Fruit fly (Drosophila melanogaster) whole organism, embryonic: ENCODE data around the gene aln.

Source experiments
- ATbp ChIP-seq: fragments of 200-800 bp; sonication (Bioruptor generic); optimal IDR thresholded peaks from 2 replicates; lab custom pipeline; 2017; ENCODE audit warnings: missing biosample characterization, mild to moderate bottlenecking, missing genetic modification characterization, missing genetic modification reagents
- Ada2b ChIP-seq: fragments of 200-800 bp; sonication (Bioruptor generic); IDR thresholded peaks from 2 replicates; pipeline ENCODE4 v1.3.6; 2022; ENCODE audit warnings: missing biosample characterization, missing genetic modification characterization
- Antp ChIP-seq: fragments of 200-800 bp; sonication (Bioruptor generic); optimal IDR thresholded peaks from 3 replicates; lab custom pipeline; 2016; ENCODE audit warnings: missing biosample characterization, missing genetic modification characterization
- CG10366 ChIP-seq: fragments of 200-800 bp; sonication (Bioruptor generic); IDR thresholded peaks from 2 replicates; pipeline ENCODE4 v1.3.6; 2022; ENCODE audit warnings: missing biosample characterization, missing genetic modification characterization
- CG11093 ChIP-seq: fragments of 200-800 bp; sonication (Bioruptor generic); IDR thresholded peaks from 3 replicates; pipeline ENCODE4 v1.3.6; 2022; ENCODE audit warnings: missing biosample characterization, missing genetic modification characterization
- CG11504 ChIP-seq: fragments of 200-800 bp; sonication (Bioruptor generic); optimal IDR thresholded peaks from 3 replicates; lab custom pipeline; 2019; ENCODE audit warnings: missing biosample characterization, mild to moderate bottlenecking, missing genetic modification characterization, moderate library complexity
- CG12236 ChIP-seq: fragments of 200-800 bp; sonication (Bioruptor generic); optimal IDR thresholded peaks from 2 replicates; lab custom pipeline; 2016; ENCODE audit warnings: missing biosample characterization, missing genetic modification characterization
- CG13296 ChIP-seq: fragments of 200-800 bp; sonication (Bioruptor generic); optimal IDR thresholded peaks from 3 replicates; lab custom pipeline; 2018; ENCODE audit warnings: missing biosample characterization, mild to moderate bottlenecking, missing genetic modification characterization
- CG14710 ChIP-seq: fragments of 200-800 bp; sonication (Bioruptor generic); optimal IDR thresholded peaks from 3 replicates; lab custom pipeline; 2019; ENCODE audit warnings: missing biosample characterization, mild to moderate bottlenecking, missing genetic modification characterization, moderate library complexity
- CG1792 ChIP-seq: fragments of 200-800 bp; sonication (Bioruptor generic); optimal IDR thresholded peaks from 2 replicates; lab custom pipeline; 2016; ENCODE audit warnings: missing biosample characterization, missing genetic modification characterization
- CG18476 ChIP-seq: fragments of 200-800 bp; sonication (Bioruptor generic); optimal IDR thresholded peaks from 2 replicates; lab custom pipeline; 2016; ENCODE audit warnings: missing biosample characterization, mild to moderate bottlenecking, missing genetic modification characterization
- CG30020 ChIP-seq: fragments of 200-800 bp; optimal IDR thresholded peaks from 2 replicates; lab custom pipeline; 2019; ENCODE audit warnings: missing biosample characterization, mild to moderate bottlenecking, missing genetic modification characterization, moderate library complexity
- CG31224 ChIP-seq: fragments of 200-800 bp; sonication (Bioruptor generic); IDR thresholded peaks from 2 replicates; pipeline ENCODE4 v1.3.6; 2022; ENCODE audit warnings: missing biosample characterization, missing genetic modification characterization
- CG32532 ChIP-seq: fragments of 200-800 bp; sonication (Bioruptor generic); IDR thresholded peaks from 2 replicates; pipeline ENCODE4 v1.3.6; 2022; ENCODE audit warnings: missing biosample characterization, missing genetic modification characterization
- CG34224 ChIP-seq: fragments of 200-800 bp; sonication (Bioruptor generic); IDR thresholded peaks from 3 replicates; pipeline ENCODE4 v1.3.6; 2022; ENCODE audit warnings: missing biosample characterization, missing genetic modification characterization; ENCODE audit not compliant: partially characterized antibody
- CG3847 ChIP-seq: fragments of 200-800 bp; sonication (Bioruptor generic); IDR thresholded peaks from 2 replicates; pipeline ENCODE4 v1.3.6; 2022; ENCODE audit warnings: missing biosample characterization, missing genetic modification characterization
- CG43689 ChIP-seq: fragments of 200-800 bp; sonication (Bioruptor generic); IDR thresholded peaks from 2 replicates; pipeline ENCODE4 v1.3.6; 2022; ENCODE audit warnings: missing biosample characterization, missing genetic modification characterization
- CG5953 ChIP-seq: fragments of 200-800 bp; sonication (Bioruptor generic); IDR thresholded peaks from 2 replicates; pipeline ENCODE4 v1.3.6; 2022; ENCODE audit warnings: missing biosample characterization, missing genetic modification characterization
- CG6689 ChIP-seq: fragments of 200-800 bp; sonication (Bioruptor generic); IDR thresholded peaks from 2 replicates; pipeline ENCODE4 v1.3.6; 2022; ENCODE audit warnings: missing biosample characterization, missing genetic modification characterization
- CG6854 ChIP-seq: fragments of 200-800 bp; sonication (Bioruptor generic); optimal IDR thresholded peaks from 3 replicates; lab custom pipeline; 2017; ENCODE audit warnings: missing biosample characterization, mild to moderate bottlenecking, missing genetic modification characterization
- CG7357 ChIP-seq: fragments of 200-800 bp; sonication (Bioruptor generic); IDR thresholded peaks from 3 replicates; pipeline ENCODE4 v1.3.6; 2022; ENCODE audit warnings: missing biosample characterization, missing genetic modification characterization
- CG9817 ChIP-seq: fragments of 200-800 bp; sonication (Bioruptor generic); optimal IDR thresholded peaks from 2 replicates; lab custom pipeline; 2018; ENCODE audit warnings: missing biosample characterization, mild to moderate bottlenecking, missing genetic modification characterization, moderate library complexity
- D ChIP-seq, 2 experiments: fragments of 200-800 bp in 1 of 2; fragments of >200 bp in 1 of 2; sonication (Bioruptor generic) in 1 of 2; optimal IDR thresholded peaks; 2 replicates in 1 of 2; 3 replicates in 1 of 2; lab custom pipeline; 2017; ENCODE audit warnings: mild to moderate bottlenecking in 1 of 2, missing biosample characterization in 1 of 2, missing genetic modification characterization in 1 of 2, missing genetic modification reagents in 1 of 2
- D19B ChIP-seq: fragments of 200-800 bp; sonication (Bioruptor generic); optimal IDR thresholded peaks from 2 replicates; lab custom pipeline; 2017; ENCODE audit warnings: missing biosample characterization, mild to moderate bottlenecking, missing genetic modification characterization
- Dek ChIP-seq: fragments of 200-800 bp; sonication (Bioruptor generic); optimal IDR thresholded peaks from 3 replicates; lab custom pipeline; 2019; ENCODE audit warnings: missing biosample characterization, mild to moderate bottlenecking, missing genetic modification characterization, moderate library complexity
- Doc3 ChIP-seq: fragments of 200-800 bp; sonication (Bioruptor generic); IDR thresholded peaks from 3 replicates; pipeline ENCODE4 v1.3.6; 2022; ENCODE audit warnings: missing biosample characterization, missing genetic modification characterization; ENCODE audit not compliant: partially characterized antibody
- HHEX ChIP-seq: fragments of 200-800 bp; sonication (Bioruptor generic); optimal IDR thresholded peaks from 3 replicates; lab custom pipeline; 2017; ENCODE audit warnings: missing biosample characterization, mild to moderate bottlenecking, missing genetic modification characterization, missing genetic modification reagents
- HLH4C ChIP-seq: fragments of 200-800 bp; sonication (Bioruptor generic); IDR thresholded peaks from 3 replicates; pipeline ENCODE4 v1.3.6; 2022; ENCODE audit warnings: missing biosample characterization, missing genetic modification characterization; ENCODE audit not compliant: partially characterized antibody
- Hmr ChIP-seq: fragments of 200-800 bp; sonication (Bioruptor generic); optimal IDR thresholded peaks from 3 replicates; lab custom pipeline; 2017; ENCODE audit warnings: mild to moderate bottlenecking, missing biosample characterization, missing genetic modification reagents, missing genetic modification characterization
- Sox102F ChIP-seq: fragments of 200-800 bp; sonication (Bioruptor generic); optimal IDR thresholded peaks from 2 replicates; lab custom pipeline; 2018; ENCODE audit warnings: missing biosample characterization, mild to moderate bottlenecking, missing genetic modification characterization, moderate library complexity
- ac ChIP-seq: fragments of 200-800 bp; sonication (Bioruptor generic); optimal IDR thresholded peaks from 3 replicates; lab custom pipeline; 2017; ENCODE audit warnings: missing biosample characterization, mild to moderate bottlenecking, missing genetic modification characterization
- btn ChIP-seq: fragments of 200-800 bp; sonication (Bioruptor generic); optimal IDR thresholded peaks from 2 replicates; lab custom pipeline; 2016; ENCODE audit warnings: missing biosample characterization, missing genetic modification characterization
- eve ChIP-seq, 2 experiments: fragments of >200 bp; optimal IDR thresholded peaks; 2 replicates each; lab custom pipeline; 2017; ENCODE audit warnings: missing biosample characterization in 2 of 2, missing genetic modification characterization in 2 of 2
- grau ChIP-seq: fragments of 200-800 bp; optimal IDR thresholded peaks from 3 replicates; lab custom pipeline; 2019; ENCODE audit warnings: missing biosample characterization, mild to moderate bottlenecking, missing genetic modification characterization, moderate library complexity
- gro ChIP-seq: fragments of 200-800 bp; sonication (Bioruptor generic); optimal IDR thresholded peaks from 2 replicates; lab custom pipeline; 2016; ENCODE audit warnings: missing biosample characterization, missing genetic modification characterization
- h ChIP-seq: fragments of >200 bp; optimal IDR thresholded peaks from 2 replicates; lab custom pipeline; 2017
- jigr1 ChIP-seq: fragments of 200-800 bp; sonication (Bioruptor generic); IDR thresholded peaks from 3 replicates; pipeline ENCODE4 v1.3.6; 2022; ENCODE audit warnings: missing biosample characterization, missing genetic modification characterization
- kay ChIP-seq: fragments of 200-800 bp; sonication (Bioruptor generic); optimal IDR thresholded peaks from 2 replicates; lab custom pipeline; 2016; ENCODE audit warnings: missing biosample characterization, missing genetic modification characterization
- lov ChIP-seq, 2 experiments: fragments of 200-800 bp in 1 of 2; fragments of >200 bp in 1 of 2; sonication (Bioruptor generic) in 1 of 2; IDR thresholded peaks in 1 of 2; optimal IDR thresholded peaks in 1 of 2; 2 replicates in 1 of 2; 3 replicates in 1 of 2; pipeline versions ENCODE4 v1.3.6 to Lab custom; 2017 to 2022; ENCODE audit warnings: missing biosample characterization in 1 of 2, missing genetic modification characterization in 1 of 2
- row ChIP-seq: fragments of 200-800 bp; sonication (Bioruptor generic); IDR thresholded peaks from 3 replicates; pipeline ENCODE4 v1.3.6; 2022; ENCODE audit warnings: missing biosample characterization, missing genetic modification characterization
- sens ChIP-seq: fragments of 200-800 bp; sonication (Bioruptor generic); peaks from one replicate; lab custom pipeline; 2016; ENCODE audit warnings: missing biosample characterization, missing genetic modification characterization
- slbo ChIP-seq: fragments of 200-800 bp; sonication (Bioruptor generic); IDR thresholded peaks from 2 replicates; pipeline ENCODE4 v1.3.6; 2022; ENCODE audit warnings: missing biosample characterization, missing genetic modification characterization
- stwl ChIP-seq: fragments of 200-800 bp; sonication (Bioruptor generic); optimal IDR thresholded peaks from 3 replicates; lab custom pipeline; 2018; ENCODE audit warnings: missing biosample characterization, mild to moderate bottlenecking, missing genetic modification characterization, moderate library complexity

Gene aln

dm6 chr3L:1030908-1031545 lies 37.2 kb downstream of the aln start (continued):
- TF ChIP-seq CG1792 (GFP tag; lab: Kevin White, UChicago), result no peak
- TF ChIP-seq CG13296 (GFP tag; lab: Kevin White, UChicago), result no peak
- TF ChIP-seq h (lab: Kevin White, UChicago), result no peak
- peak; percentile 46 for TF ChIP-seq gro (GFP tag; lab: Kevin White, UChicago)
- peak; percentile 54 for TF ChIP-seq Sox102F (GFP tag; lab: Kevin White, UChicago)
- TF ChIP-seq CG11093 (GFP tag; lab: Robert Waterston, UW), result 0 out of 3 replicates have a peak, but pooled peaks have one; percentile 26
- TF ChIP-seq CG9817 (tag; lab: Kevin White, UChicago), result no peak
- no peak for TF ChIP-seq CG18476 (GFP tag; lab: Kevin White, UChicago)
- TF ChIP-seq sens (GFP tag; lab: Kevin White, UChicago), result peak; percentile 53
- peak; percentile 24 for TF ChIP-seq kay (GFP tag; lab: Kevin White, UChicago)
- TF ChIP-seq CG11504 (tag; lab: Kevin White, UChicago), result peak; percentile 57
- TF ChIP-seq CG34224 (GFP tag; lab: Robert Waterston, UW), result no peak
- no peak for TF ChIP-seq eve (GFP tag; optimal IDR thresholded peaks at IDR 0.05; lab: Kevin White, UChicago)
- peak; percentile 40; the same call in 1 of the 2 replicates for TF ChIP-seq Ada2b
- peak; percentile 58 for TF ChIP-seq CG10366 (GFP tag; lab: Robert Waterston, UW)
- peak; percentile 54; the same call in 1 of the 2 replicates for TF ChIP-seq CG31224 (GFP tag; lab: Robert Waterston, UW)
- no peak for TF ChIP-seq CG6854 (GFP tag; lab: Kevin White, UChicago)
- peak; percentile 16 for TF ChIP-seq Antp (GFP tag; lab: Kevin White, UChicago)
- TF ChIP-seq CG32532 (GFP tag; lab: Robert Waterston, UW), result 0 out of 2 replicates have a peak, but pooled peaks have one; percentile 38
- TF ChIP-seq CG6689 (GFP tag; lab: Robert Waterston, UW), result peak; percentile 50; the same call in 1 of the 2 replicates
- TF ChIP-seq Dek (tag; lab: Kevin White, UChicago), result no peak
- TF ChIP-seq HHEX (GFP tag; lab: Kevin White, UChicago), result peak; percentile 18
- TF ChIP-seq jigr1 (GFP tag; lab: Robert Waterston, UW), result no peak
- peak; percentile 86 for TF ChIP-seq D19B
- no peak for TF ChIP-seq CG12236 (GFP tag; lab: Kevin White, UChicago)
- TF ChIP-seq CG30020 (tag; lab: Kevin White, UChicago), result no peak
- no peak for TF ChIP-seq lov (optimal IDR thresholded peaks at IDR 0.05; lab: Kevin White, UChicago)
- TF ChIP-seq lov (GFP tag; IDR thresholded peaks at IDR 0.05; lab: Robert Waterston, UW), result peak; percentile 66; the same call in 1 of the 3 replicates
- TF ChIP-seq btn (GFP tag; lab: Kevin White, UChicago), result no peak
- no peak for TF ChIP-seq Doc3 (GFP tag; lab: Robert Waterston, UW)
- TF ChIP-seq stwl, result no peak
- peak; percentile 36 for TF ChIP-seq Hmr (GFP tag; lab: Kevin White, UChicago)
- TF ChIP-seq CG7357 (GFP tag; lab: Robert Waterston, UW), result no peak
- TF ChIP-seq CG5953 (GFP tag; lab: Robert Waterston, UW), result 0 out of 2 replicates have a peak, but pooled peaks have one; percentile 4
- no peak for TF ChIP-seq CG43689 (GFP tag; lab: Robert Waterston, UW)
- peak; percentile 66 for TF ChIP-seq slbo

dm6 chr3L:1031716-1032115 lies 37.9 kb downstream of the aln start:
- 0 out of 3 replicates have a peak, but pooled peaks have one; percentile 18 for TF ChIP-seq row (GFP tag; lab: Robert Waterston, UW)
- TF ChIP-seq ATbp (GFP tag; lab: Kevin White, UChicago), result no peak
- no peak for TF ChIP-seq CG14710 (tag; lab: Kevin White, UChicago)
- peak; percentile 50 for TF ChIP-seq grau (tag; lab: Kevin White, UChicago)
- TF ChIP-seq HLH4C (GFP tag; lab: Robert Waterston, UW), result no peak
- TF ChIP-seq D (optimal IDR thresholded peaks at IDR 0.05; lab: Kevin White, UChicago), result no peak
- no peak for TF ChIP-seq D (GFP tag; optimal IDR thresholded peaks at IDR 0.05; lab: Kevin White, UChicago)
- no peak for TF ChIP-seq ac
- TF ChIP-seq CG3847 (GFP tag; lab: Robert Waterston, UW), result no peak
